Worm (Caenorhabditis elegans) whole organism, midembryonic: ENCODE data around the gene degt-1.

Experiments used
- T22C8.4 ChIP-seq: fragments of 200-800 bp; sonication (Bioruptor generic); IDR thresholded peaks from 2 replicates; pipeline ENCODE4 v1.3.6; 2022; ENCODE audit warnings: missing genetic modification characterization, missing compliant biosample characterization
- cog-1 ChIP-seq: sonication (generic microtip); optimal IDR thresholded peaks from 2 replicates; lab custom pipeline; 2016; ENCODE audit warnings: missing genetic modification characterization, missing compliant biosample characterization
- flt-1 ChIP-seq: fragments of 200-800 bp; sonication (Bioruptor generic); IDR thresholded peaks from 2 replicates; pipeline ENCODE4 v1.3.6; 2022; ENCODE audit warnings: missing genetic modification characterization, missing compliant biosample characterization
- klf-2 ChIP-seq: fragments of 200-800 bp; sonication (Bioruptor generic); conservative IDR thresholded peaks from 2 replicates; pipeline ENCODE4 v1.3.6; 2022; ENCODE audit warnings: missing genetic modification reagents, missing genetic modification characterization, missing compliant biosample characterization
- med-1 ChIP-seq: sonication (generic microtip); optimal IDR thresholded peaks from 2 replicates; lab custom pipeline; 2017; ENCODE audit warnings: missing genetic modification characterization, mild to moderate bottlenecking, missing compliant biosample characterization, antibody characterized with exemption, missing genetic modification reagents; ENCODE audit not compliant: insufficient read depth
- ref-1 ChIP-seq: fragments of 200-800 bp; sonication (Bioruptor generic); conservative IDR thresholded peaks from 2 replicates; pipeline ENCODE4 v1.3.6; 2022; ENCODE audit warnings: missing genetic modification reagents, missing genetic modification characterization, missing compliant biosample characterization
- tab-1 ChIP-seq: fragments of 200-800 bp; sonication (Bioruptor generic); IDR thresholded peaks from 2 replicates; pipeline ENCODE4 v1.3.6; 2022; ENCODE audit warnings: missing genetic modification characterization, missing compliant biosample characterization
- ztf-23 ChIP-seq: fragments of 200-800 bp; sonication (Bioruptor generic); IDR thresholded peaks from 2 replicates; pipeline ENCODE4 v1.3.6; 2022; ENCODE audit warnings: missing genetic modification reagents, missing genetic modification characterization, missing compliant biosample characterization
- ztf-29 ChIP-seq: fragments of 200-800 bp; sonication (Bioruptor generic); IDR thresholded peaks from 2 replicates; pipeline ENCODE4 v1.3.6; 2022; ENCODE audit warnings: missing genetic modification reagents, missing genetic modification characterization, missing compliant biosample characterization

DNA sequence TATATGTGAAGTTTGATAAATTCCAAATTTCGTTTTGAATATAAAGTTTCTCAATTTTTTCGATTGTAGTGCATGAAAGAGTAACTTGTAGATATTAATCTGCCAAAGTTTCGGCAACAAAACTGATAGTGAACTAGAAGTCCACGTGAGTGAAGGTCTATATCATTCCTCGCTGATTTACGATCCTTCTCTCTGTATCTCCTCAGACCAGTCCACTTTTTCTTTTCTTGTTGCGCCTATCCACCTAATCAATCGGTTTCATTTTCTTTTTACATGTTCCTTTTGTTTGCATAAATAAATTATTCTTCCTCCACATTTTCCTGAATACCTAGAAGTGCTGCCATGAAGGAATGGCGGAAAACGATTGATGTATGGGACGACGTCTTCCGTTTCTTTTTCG lies 24.0 kb downstream of the degt-1 start:
- TF ChIP-seq med-1 (GFP tag; lab: Kevin White, UChicago) (no peak), flt-1 (GFP tag; lab: Robert Waterston, UW) (no peak), cog-1 (tag; lab: Kevin White, UChicago) (no peak), tab-1 (GFP tag; lab: Robert Waterston, UW) (no peak), ref-1 (GFP tag; lab: Robert Waterston, UW) (no peak), ztf-29 (no peak), T22C8.4 (no peak), ztf-23 (GFP tag; lab: Robert Waterston, UW) (no peak), klf-2 (GFP tag; lab: Robert Waterston, UW) (no peak)
